Worm (Caenorhabditis elegans): ENCODE data around the gene ZC449.8.

ZC449.8 gene

DNA sequence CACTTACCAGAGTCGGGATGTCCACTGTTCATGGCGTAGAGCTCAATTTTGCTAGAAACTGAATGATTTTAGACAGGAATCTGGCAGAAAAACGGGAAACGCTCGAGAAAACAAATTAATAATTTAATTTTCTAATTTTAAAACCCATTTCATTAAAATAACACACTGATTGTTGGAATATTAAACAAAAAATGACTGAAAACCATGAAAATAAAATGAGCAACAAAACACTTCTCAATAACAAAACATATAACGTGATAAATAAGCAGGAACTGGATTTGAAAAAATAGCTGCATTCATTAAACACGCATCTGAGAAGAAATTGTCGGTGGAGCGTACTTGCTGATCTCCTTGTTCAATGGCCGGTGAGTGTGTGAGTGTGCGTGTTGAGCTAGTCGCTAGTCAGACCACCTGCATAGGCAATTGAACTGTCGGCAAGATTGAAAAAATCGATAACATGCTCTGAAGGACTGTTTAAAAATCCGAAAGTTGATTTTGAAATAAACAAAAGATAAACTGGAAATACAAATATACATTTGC, 18.3 kb upstream of the ZC449.8 start, which contains the start of gene ZC8.6:
TSS of gene ZC8.6 (minus strand) at position 51 of the 540 bp plus-strand sequence.
- TF ChIP-seq dao-5 (tag; optimal IDR thresholded peaks at IDR 0.05): no peak
- no peak for TF ChIP-seq him-1 (tag; optimal IDR thresholded peaks at IDR 0.05)
- no peak for TF ChIP-seq W03F9.2 (tag; optimal IDR thresholded peaks at IDR 0.05)

DNA sequence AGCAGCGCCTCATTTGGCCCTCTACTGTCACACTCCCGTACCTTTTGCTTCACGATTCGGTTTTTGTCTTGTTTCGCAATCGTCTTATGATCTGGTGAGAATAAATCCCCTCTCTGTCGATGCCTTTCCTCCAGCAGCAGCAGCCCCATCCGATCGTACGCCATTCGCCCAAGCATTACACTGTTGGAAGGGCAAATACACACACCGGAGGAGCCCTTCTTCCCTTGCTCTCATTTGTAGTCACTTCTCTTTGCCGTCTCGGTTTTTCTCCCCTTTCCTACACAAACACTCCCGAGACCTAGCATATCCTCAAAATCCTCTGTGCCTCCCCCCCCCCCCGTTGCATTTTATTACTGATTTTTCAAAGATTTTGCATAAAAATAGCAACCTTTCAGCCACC, 17.0 kb upstream of the ZC449.8 start, which contains the start of gene set-30:
TSS of gene set-30 (plus strand) at position 396 of the 400 bp plus-strand sequence.
- TF ChIP-seq dao-5 (tag; optimal IDR thresholded peaks at IDR 0.05) (no peak), W03F9.2 (tag; optimal IDR thresholded peaks at IDR 0.05) (no peak), him-1 (tag; optimal IDR thresholded peaks at IDR 0.05) (no peak)

DNA sequence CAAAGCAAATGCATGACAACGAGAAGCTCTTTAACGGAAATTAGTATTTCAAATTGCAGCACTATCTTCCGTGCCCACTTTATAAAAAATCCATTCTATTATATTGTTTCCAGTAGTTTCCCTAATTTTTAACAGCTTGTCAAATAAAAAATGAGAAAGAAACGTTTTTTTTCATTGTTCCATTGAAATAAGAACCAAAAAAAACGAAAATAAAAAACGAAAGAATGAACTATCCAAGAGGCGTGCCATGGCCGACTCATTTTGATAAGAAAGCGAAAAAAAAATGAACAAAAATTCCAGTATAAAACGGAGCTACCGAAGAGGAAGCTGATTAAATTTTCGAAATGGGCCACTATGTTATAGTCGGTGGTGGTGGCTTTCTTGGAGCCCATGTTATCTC, 10.9 kb upstream of the ZC449.8 start, which contains the start of gene hsd-2:
TSS of gene hsd-2 (plus strand) at position 301 of the 400 bp plus-strand sequence.
- TF ChIP-seq dao-5 (tag; optimal IDR thresholded peaks at IDR 0.05) (no peak), him-1 (tag; optimal IDR thresholded peaks at IDR 0.05) (no peak), W03F9.2 (tag; optimal IDR thresholded peaks at IDR 0.05) (no peak)

ce11 chrX:5006972-5007371, 8.9 kb upstream of the ZC449.8 start:
- TF ChIP-seq him-1 (tag; optimal IDR thresholded peaks at IDR 0.05) (no peak), dao-5 (tag; optimal IDR thresholded peaks at IDR 0.05) (no peak), W03F9.2 (tag; optimal IDR thresholded peaks at IDR 0.05) (no peak)

- TF ChIP-seq dao-5 (tag; optimal IDR thresholded peaks at IDR 0.05) (no peak), him-1 (tag; optimal IDR thresholded peaks at IDR 0.05) (no peak), W03F9.2 (tag; optimal IDR thresholded peaks at IDR 0.05) (no peak)
Observed at ce11 chrX:5009000-5009399, 6.9 kb upstream of the ZC449.8 start, which contains the start of gene hsd-3. hsd-3 (plus strand) TSS chrX:5009300.

DNA sequence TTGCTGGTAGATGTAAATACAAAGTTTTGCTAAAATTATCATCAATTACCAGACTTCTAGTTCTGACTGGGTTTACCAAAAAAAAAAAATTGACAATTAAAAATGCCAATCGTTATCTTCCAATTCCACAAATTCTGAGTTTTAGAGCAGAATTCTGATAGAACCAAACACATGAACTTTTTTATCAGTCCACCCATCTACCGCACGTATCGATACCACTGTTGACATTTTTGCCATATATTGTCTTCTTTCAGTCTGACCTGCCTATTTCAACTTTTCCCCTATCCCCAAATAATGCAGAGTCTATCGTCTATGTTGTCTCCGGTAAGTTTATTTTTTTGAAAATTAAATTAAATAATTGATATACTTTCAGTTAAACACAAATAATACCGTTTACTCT, 2.0 kb upstream of the ZC449.8 start, which contains the start of gene ZC449.7:
TSS of gene ZC449.7 (plus strand) at position 249 of the 400 bp plus-strand sequence.
- no peak for TF ChIP-seq him-1 (tag; optimal IDR thresholded peaks at IDR 0.05)
- TF ChIP-seq dao-5 (tag; optimal IDR thresholded peaks at IDR 0.05): no peak
- TF ChIP-seq W03F9.2 (tag; optimal IDR thresholded peaks at IDR 0.05): no peak

ce11 chrX:5017591-5017990, 1.7 kb downstream of the ZC449.8 start, which contains the start of gene sek-3:
sek-3 (plus strand) TSS chrX:5017891.
- TF ChIP-seq W03F9.2 (tag; optimal IDR thresholded peaks at IDR 0.05): no peak

- TF ChIP-seq him-1 (tag; optimal IDR thresholded peaks at IDR 0.05): no peak
- no peak for TF ChIP-seq dao-5 (tag; optimal IDR thresholded peaks at IDR 0.05)
- peak; percentile 13 for TF ChIP-seq W03F9.2 (tag; optimal IDR thresholded peaks at IDR 0.05)
Observed at ce11 chrX:5018062-5018653, 2.3 kb downstream of the ZC449.8 start.

ce11 chrX:5020996-5021395, 5.1 kb downstream of the ZC449.8 start, which contains the start of gene ZC449.2:
ZC449.2 (plus strand) TSS chrX:5021285.
- TF ChIP-seq W03F9.2 (tag; optimal IDR thresholded peaks at IDR 0.05): no peak
- no peak for TF ChIP-seq him-1 (tag; optimal IDR thresholded peaks at IDR 0.05)
- TF ChIP-seq dao-5 (tag; optimal IDR thresholded peaks at IDR 0.05): no peak

DNA sequence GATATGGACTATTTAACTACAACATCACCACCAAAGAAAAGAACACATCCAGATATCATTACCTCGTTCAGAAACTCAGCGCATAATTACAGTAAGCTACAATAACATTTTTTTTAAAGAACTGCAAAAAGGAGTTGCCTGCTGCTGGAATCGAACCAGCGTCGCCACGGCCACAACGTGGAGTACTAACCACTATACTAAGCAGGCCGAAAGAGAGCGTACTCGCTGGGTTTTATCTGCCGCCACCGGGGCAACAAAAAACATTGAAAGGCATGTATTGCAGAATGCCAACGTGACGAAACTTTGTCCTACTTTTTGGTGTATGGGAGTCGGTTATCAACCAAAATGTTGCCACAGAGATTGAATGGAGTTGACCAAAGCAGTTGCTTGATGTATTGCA, 6.8 kb downstream of the ZC449.8 start:
- TF ChIP-seq dao-5 (tag; optimal IDR thresholded peaks at IDR 0.05): peak; percentile 56
- TF ChIP-seq W03F9.2 (tag; optimal IDR thresholded peaks at IDR 0.05): no peak
- TF ChIP-seq him-1 (tag; optimal IDR thresholded peaks at IDR 0.05): peak; percentile 40

- TF ChIP-seq him-1 (tag; optimal IDR thresholded peaks at IDR 0.05): no peak
- TF ChIP-seq dao-5 (tag; optimal IDR thresholded peaks at IDR 0.05): no peak
- TF ChIP-seq W03F9.2 (tag; optimal IDR thresholded peaks at IDR 0.05): no peak
Observed at ce11 chrX:5024300-5024699, 8.4 kb downstream of the ZC449.8 start, which contains the start of gene ZC449.1. ZC449.1 (plus strand) TSS chrX:5024420.

ce11 chrX:5026461-5026860, 10.6 kb downstream of the ZC449.8 start:
- no peak for TF ChIP-seq W03F9.2 (tag; optimal IDR thresholded peaks at IDR 0.05)
- no peak for TF ChIP-seq dao-5 (tag; optimal IDR thresholded peaks at IDR 0.05)
- no peak for TF ChIP-seq him-1 (tag; optimal IDR thresholded peaks at IDR 0.05)

- no peak for TF ChIP-seq him-1 (tag; optimal IDR thresholded peaks at IDR 0.05)
- TF ChIP-seq W03F9.2 (tag; optimal IDR thresholded peaks at IDR 0.05): no peak
- no peak for TF ChIP-seq dao-5 (tag; optimal IDR thresholded peaks at IDR 0.05)
Observed at ce11 chrX:5027923-5028592, 12.2 kb downstream of the ZC449.8 start.

DNA sequence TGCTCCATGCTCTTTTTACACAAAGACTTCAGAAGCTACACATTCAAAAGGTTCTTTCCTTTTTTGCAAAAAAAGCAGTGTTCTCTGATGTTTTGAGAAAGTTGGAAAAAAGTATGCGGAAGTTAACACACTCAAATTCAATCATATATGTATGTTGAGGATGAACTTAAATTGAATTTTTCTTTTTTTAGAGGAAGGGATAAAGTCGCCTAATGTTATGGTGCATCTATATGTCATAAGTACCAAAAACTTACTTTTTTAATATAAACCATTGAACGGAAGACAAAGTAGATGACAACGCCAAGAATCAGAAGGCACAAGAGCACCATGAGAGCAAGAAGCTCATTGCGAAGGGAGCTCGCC, 12.7 kb downstream of the ZC449.8 start:
- no peak for TF ChIP-seq him-1 (tag; optimal IDR thresholded peaks at IDR 0.05)

All from whole organism, L4/young adult.